Worm (Caenorhabditis elegans): ENCODE measurements around the gene F46F2.5.

ce11 chrX:15268461-15268860 lies 5.9 kb downstream of the F46F2.5 start:
- TF ChIP-seq ama-1 (optimal IDR thresholded peaks at IDR 0.05) = no peak
- TF ChIP-seq aly-1 (tag; optimal IDR thresholded peaks at IDR 0.05) = no peak
- TF ChIP-seq pes-1 (GFP tag; IDR thresholded peaks at IDR 0.05) = no peak
- no peak for TF ChIP-seq B0310.2 (tag; optimal IDR thresholded peaks at IDR 0.05)
- TF ChIP-seq tra-4 (tag; optimal IDR thresholded peaks at IDR 0.05) = no peak
- TF ChIP-seq tbx-37 (GFP tag; conservative IDR thresholded peaks at IDR 0.05) = no peak
- no peak for TF ChIP-seq tbx-11 (GFP tag; IDR thresholded peaks at IDR 0.05)
- no peak for TF ChIP-seq flt-1 (GFP tag; IDR thresholded peaks at IDR 0.05)
- no peak for TF ChIP-seq ceh-13 (GFP tag; optimal IDR thresholded peaks at IDR 0.05)
- no peak for TF ChIP-seq sea-1 (GFP tag; conservative IDR thresholded peaks at IDR 0.05)
- no peak for TF ChIP-seq F13C5.2 (tag; optimal IDR thresholded peaks at IDR 0.05)
- TF ChIP-seq hmg-4 (GFP tag; optimal IDR thresholded peaks at IDR 0.05) = no peak
- no peak for TF ChIP-seq hmbx-1 (tag; optimal IDR thresholded peaks at IDR 0.05)
- no peak for TF ChIP-seq scrt-1 (GFP tag; IDR thresholded peaks at IDR 0.05)

Measured in whole organism, early embryonic.